Worm (Caenorhabditis elegans) whole organism, midembryonic: Measurements from ENCODE around the gene F56B3.6.
A peak's percentile ranks its signal among the peaks of the same experiment; 100 is the strongest.

Experiments
- T22C8.4 ChIP-seq: fragments of 200-800 bp; sonication (Bioruptor generic); IDR thresholded peaks from 2 replicates; pipeline ENCODE4 v1.3.6; 2022; ENCODE audit warnings: missing genetic modification characterization, missing compliant biosample characterization
- cog-1 ChIP-seq: sonication (generic microtip); optimal IDR thresholded peaks from 2 replicates; lab custom pipeline; 2016; ENCODE audit warnings: missing genetic modification characterization, missing compliant biosample characterization
- flt-1 ChIP-seq: fragments of 200-800 bp; sonication (Bioruptor generic); IDR thresholded peaks from 2 replicates; pipeline ENCODE4 v1.3.6; 2022; ENCODE audit warnings: missing genetic modification characterization, missing compliant biosample characterization
- klf-2 ChIP-seq: fragments of 200-800 bp; sonication (Bioruptor generic); conservative IDR thresholded peaks from 2 replicates; pipeline ENCODE4 v1.3.6; 2022; ENCODE audit warnings: missing genetic modification reagents, missing genetic modification characterization, missing compliant biosample characterization
- med-1 ChIP-seq: sonication (generic microtip); optimal IDR thresholded peaks from 2 replicates; lab custom pipeline; 2017; ENCODE audit warnings: missing genetic modification characterization, mild to moderate bottlenecking, missing compliant biosample characterization, antibody characterized with exemption, missing genetic modification reagents; ENCODE audit not compliant: insufficient read depth
- ref-1 ChIP-seq: fragments of 200-800 bp; sonication (Bioruptor generic); conservative IDR thresholded peaks from 2 replicates; pipeline ENCODE4 v1.3.6; 2022; ENCODE audit warnings: missing genetic modification reagents, missing genetic modification characterization, missing compliant biosample characterization
- tab-1 ChIP-seq: fragments of 200-800 bp; sonication (Bioruptor generic); IDR thresholded peaks from 2 replicates; pipeline ENCODE4 v1.3.6; 2022; ENCODE audit warnings: missing genetic modification characterization, missing compliant biosample characterization
- ztf-23 ChIP-seq: fragments of 200-800 bp; sonication (Bioruptor generic); IDR thresholded peaks from 2 replicates; pipeline ENCODE4 v1.3.6; 2022; ENCODE audit warnings: missing genetic modification reagents, missing genetic modification characterization, missing compliant biosample characterization
- ztf-29 ChIP-seq: fragments of 200-800 bp; sonication (Bioruptor generic); IDR thresholded peaks from 2 replicates; pipeline ENCODE4 v1.3.6; 2022; ENCODE audit warnings: missing genetic modification reagents, missing genetic modification characterization, missing compliant biosample characterization

F56B3.6 gene

ce11 chrIV:817879-818278, 30.0 kb downstream of the F56B3.6 start:
- TF ChIP-seq ztf-29 (GFP tag; lab: Robert Waterston, UW) = no peak
- no peak for TF ChIP-seq flt-1 (GFP tag; lab: Robert Waterston, UW)
- no peak for TF ChIP-seq tab-1
- no peak for TF ChIP-seq cog-1 (tag; lab: Kevin White, UChicago)
- no peak for TF ChIP-seq ztf-23 (GFP tag; lab: Robert Waterston, UW)
- no peak for TF ChIP-seq T22C8.4 (GFP tag; lab: Robert Waterston, UW)

- TF ChIP-seq flt-1 (GFP tag; lab: Robert Waterston, UW) (no peak), ztf-23 (GFP tag; lab: Robert Waterston, UW) (no peak), tab-1 (no peak), klf-2 (no peak), T22C8.4 (GFP tag; lab: Robert Waterston, UW) (no peak)
These were observed 37.0 kb downstream of the F56B3.6 start, which contains the start of gene zipt-15 for ce11 chrIV:824854-825253. Gene zipt-15, minus strand, starts transcription at chrIV:824954.

ce11 chrIV:826145-826544, 38.3 kb downstream of the F56B3.6 start:
- no peak for TF ChIP-seq ztf-29 (GFP tag; lab: Robert Waterston, UW)
- no peak for TF ChIP-seq ztf-23 (GFP tag; lab: Robert Waterston, UW)
- no peak for TF ChIP-seq tab-1
- TF ChIP-seq ref-1 (GFP tag; lab: Robert Waterston, UW) = no peak
- TF ChIP-seq cog-1 (tag; lab: Kevin White, UChicago) = no peak
- TF ChIP-seq T22C8.4 (GFP tag; lab: Robert Waterston, UW) = no peak
- TF ChIP-seq med-1 (GFP tag; lab: Kevin White, UChicago) = no peak

- peak; percentile 67 for TF ChIP-seq cog-1 (tag; lab: Kevin White, UChicago)
- TF ChIP-seq ztf-29 (GFP tag; lab: Robert Waterston, UW) = peak; percentile 54; the same call in 1 of the 2 replicates
- TF ChIP-seq klf-2 = no peak
- TF ChIP-seq T22C8.4 (GFP tag; lab: Robert Waterston, UW) = no peak
These were observed 40.6 kb downstream of the F56B3.6 start for ce11 chrIV:828427-828826.

ce11 chrIV:829107-829506, 41.3 kb downstream of the F56B3.6 start:
- no peak for TF ChIP-seq T22C8.4 (GFP tag; lab: Robert Waterston, UW)
- TF ChIP-seq cog-1 (tag; lab: Kevin White, UChicago) = no peak

- TF ChIP-seq med-1 (GFP tag; lab: Kevin White, UChicago) (no peak), T22C8.4 (GFP tag; lab: Robert Waterston, UW) (no peak), klf-2 (no peak), ztf-29 (GFP tag; lab: Robert Waterston, UW) (no peak), ztf-23 (GFP tag; lab: Robert Waterston, UW) (no peak), flt-1 (GFP tag; lab: Robert Waterston, UW) (no peak), ref-1 (GFP tag; lab: Robert Waterston, UW) (no peak), cog-1 (tag; lab: Kevin White, UChicago) (no peak), tab-1 (no peak)
These were observed 41.8 kb downstream of the F56B3.6 start for ce11 chrIV:829691-830090.

ce11 chrIV:830262-830960, 42.6 kb downstream of the F56B3.6 start:
- TF ChIP-seq ref-1 (GFP tag; lab: Robert Waterston, UW) (no peak), ztf-29 (GFP tag; lab: Robert Waterston, UW) (no peak), ztf-23 (GFP tag; lab: Robert Waterston, UW) (no peak), cog-1 (tag; lab: Kevin White, UChicago) (no peak), T22C8.4 (GFP tag; lab: Robert Waterston, UW) (no peak), tab-1 (no peak), med-1 (GFP tag; lab: Kevin White, UChicago) (no peak), flt-1 (GFP tag; lab: Robert Waterston, UW) (no peak), klf-2 (no peak)

- TF ChIP-seq T22C8.4 (GFP tag; lab: Robert Waterston, UW) (no peak), cog-1 (tag; lab: Kevin White, UChicago) (no peak), flt-1 (GFP tag; lab: Robert Waterston, UW) (no peak), med-1 (GFP tag; lab: Kevin White, UChicago) (no peak), ref-1 (GFP tag; lab: Robert Waterston, UW) (no peak), ztf-23 (GFP tag; lab: Robert Waterston, UW) (no peak)
These were observed 44.1 kb downstream of the F56B3.6 start, which contains the start of the genes madf-1 and Y55F3BR.10 for ce11 chrIV:831796-832486. Gene madf-1, minus strand, starts transcription at chrIV:831896. Gene Y55F3BR.10, plus strand, starts transcription at chrIV:832436.

ce11 chrIV:833517-833916, 45.7 kb downstream of the F56B3.6 start:
- no peak for TF ChIP-seq ztf-29 (GFP tag; lab: Robert Waterston, UW)
- no peak for TF ChIP-seq ref-1 (GFP tag; lab: Robert Waterston, UW)
- no peak for TF ChIP-seq cog-1 (tag; lab: Kevin White, UChicago)
- TF ChIP-seq flt-1 (GFP tag; lab: Robert Waterston, UW) = no peak
- TF ChIP-seq T22C8.4 (GFP tag; lab: Robert Waterston, UW) = no peak
- TF ChIP-seq ztf-23 (GFP tag; lab: Robert Waterston, UW) = no peak
- no peak for TF ChIP-seq med-1 (GFP tag; lab: Kevin White, UChicago)
- no peak for TF ChIP-seq tab-1
- TF ChIP-seq klf-2 = no peak
